Worm (Caenorhabditis elegans) whole organism, young adult: Measurements from ENCODE around the gene F29B9.7.

Experiments
- B0019.2 ChIP-seq: fragments of 200-800 bp; sonication (Bioruptor generic); conservative IDR thresholded peaks from 2 replicates; pipeline ENCODE4 v1.3.6; 2022; ENCODE audit warnings: missing genetic modification reagents, missing genetic modification characterization, missing compliant biosample characterization
- B0261.1 ChIP-seq: sonication (generic microtip); optimal IDR thresholded peaks from 2 replicates; lab custom pipeline; 2016; ENCODE audit warnings: mild to moderate bottlenecking, missing genetic modification characterization, moderate library complexity, missing compliant biosample characterization
- D2030.7 ChIP-seq: fragments of 200-800 bp; sonication (Bioruptor generic); IDR thresholded peaks from 2 replicates; pipeline ENCODE4 v1.3.6; 2022; ENCODE audit warnings: missing genetic modification reagents, missing genetic modification characterization, missing compliant biosample characterization
- F22D6.2 ChIP-seq: sonication (generic microtip); optimal IDR thresholded peaks from 2 replicates; lab custom pipeline; 2016; ENCODE audit warnings: mild to moderate bottlenecking, missing genetic modification characterization, missing compliant biosample characterization
- F23B12.7 ChIP-seq: sonication (generic microtip); optimal IDR thresholded peaks from 2 replicates; lab custom pipeline; 2017; ENCODE audit warnings: missing genetic modification characterization, mild to moderate bottlenecking, missing compliant biosample characterization, antibody characterized with exemption, moderate library complexity; ENCODE audit not compliant: insufficient read depth
- F33H1.4 ChIP-seq: fragments of 200-800 bp; sonication (Bioruptor generic); IDR thresholded peaks from 2 replicates; pipeline ENCODE4 v1.3.6; 2022; ENCODE audit warnings: missing genetic modification reagents, missing genetic modification characterization, missing compliant biosample characterization
- F39B2.1 ChIP-seq: fragments of 200-800 bp; sonication (Bioruptor generic); IDR thresholded peaks from 2 replicates; pipeline ENCODE4 v1.3.6; 2022; ENCODE audit warnings: missing genetic modification reagents, missing genetic modification characterization, missing compliant biosample characterization
- F52B5.7 ChIP-seq: sonication (generic microtip); optimal IDR thresholded peaks from 2 replicates; lab custom pipeline; 2016; ENCODE audit warnings: mild to moderate bottlenecking, missing genetic modification characterization, missing compliant biosample characterization
- F57A8.1 ChIP-seq: fragments of 200-800 bp; sonication (Bioruptor generic); optimal IDR thresholded peaks from 2 replicates; lab custom pipeline; 2018; ENCODE audit warnings: mild to moderate bottlenecking, missing genetic modification characterization, moderate library complexity, missing compliant biosample characterization
- K11D2.4 ChIP-seq: fragments of 200-800 bp; sonication (Bioruptor generic); IDR thresholded peaks from 2 replicates; pipeline ENCODE4 v1.3.6; 2022; ENCODE audit warnings: missing genetic modification reagents, missing genetic modification characterization, missing compliant biosample characterization
- K12H6.12 ChIP-seq: fragments of 200-800 bp; sonication (Bioruptor generic); optimal IDR thresholded peaks from 2 replicates; lab custom pipeline; 2018; ENCODE audit warnings: mild to moderate bottlenecking, missing genetic modification characterization, missing compliant biosample characterization
- T26A5.8 ChIP-seq: sonication (generic microtip); optimal IDR thresholded peaks from 2 replicates; lab custom pipeline; 2016; ENCODE audit warnings: missing genetic modification characterization, missing compliant biosample characterization
- Y95B8A.8 ChIP-seq: fragments of 200-800 bp; sonication (Bioruptor generic); IDR thresholded peaks from 2 replicates; pipeline ENCODE4 v1.3.6; 2022; ENCODE audit warnings: missing genetic modification reagents, missing genetic modification characterization, missing compliant biosample characterization
- ama-1 ChIP-seq, 3 experiments: fragments of 150-350 bp in 1 of 3; sonication (generic microtip) in 2 of 3; optimal IDR thresholded peaks; 2 replicates each; lab custom pipeline; 2014 to 2018; ENCODE audit warnings: missing biosample characterization in 2 of 3, missing genetic modification characterization in 2 of 3, missing genetic modification reagents in 2 of 3
- aptf-3 ChIP-seq: fragments of 200-800 bp; sonication (Bioruptor generic); IDR thresholded peaks from 2 replicates; pipeline ENCODE4 v1.3.6; 2022; ENCODE audit warnings: missing genetic modification characterization, missing compliant biosample characterization
- atf-7 ChIP-seq: sonication (generic microtip); optimal IDR thresholded peaks from 2 replicates; lab custom pipeline; 2017; ENCODE audit warnings: mild to moderate bottlenecking, missing genetic modification characterization, missing compliant biosample characterization
- attf-3 ChIP-seq: fragments of 200-800 bp; sonication (Bioruptor generic); conservative IDR thresholded peaks from 2 replicates; pipeline ENCODE4 v1.3.6; 2022; ENCODE audit warnings: missing genetic modification reagents, missing genetic modification characterization, missing compliant biosample characterization
- bed-1 ChIP-seq: fragments of 200-800 bp; sonication (Bioruptor generic); IDR thresholded peaks from 2 replicates; pipeline ENCODE4 v1.3.6; 2022; ENCODE audit warnings: missing genetic modification reagents, missing genetic modification characterization, missing compliant biosample characterization
- ccch-3 ChIP-seq: fragments of 200-800 bp; sonication (Bioruptor generic); optimal IDR thresholded peaks from 2 replicates; lab custom pipeline; 2018; ENCODE audit warnings: mild to moderate bottlenecking, missing genetic modification characterization, missing compliant biosample characterization
- cebp-1 ChIP-seq, 2 experiments: fragments of 200-800 bp in 1 of 2; sonication (Bioruptor generic) in 1 of 2; sonication (generic microtip) in 1 of 2; IDR thresholded peaks in 1 of 2; optimal IDR thresholded peaks in 1 of 2; 2 replicates each; pipeline versions ENCODE4 v1.3.6 to Lab custom; 2017 to 2022; ENCODE audit warnings: missing compliant biosample characterization in 2 of 2, missing genetic modification characterization in 2 of 2, mild to moderate bottlenecking in 1 of 2, missing genetic modification reagents in 1 of 2, moderate library complexity in 1 of 2
- ceh-58 ChIP-seq: fragments of 200-800 bp; sonication (Bioruptor generic); IDR thresholded peaks from 2 replicates; pipeline ENCODE4 v1.3.6; 2022; ENCODE audit warnings: missing genetic modification characterization, missing compliant biosample characterization
- dox-1 ChIP-seq: fragments of 200-800 bp; sonication (Bioruptor generic); IDR thresholded peaks from 2 replicates; pipeline ENCODE4 v1.3.6; 2022; ENCODE audit warnings: missing genetic modification reagents, missing genetic modification characterization, missing compliant biosample characterization
- egl-44 ChIP-seq: fragments of 200-800 bp; sonication (Bioruptor generic); IDR thresholded peaks from 2 replicates; pipeline ENCODE4 v1.3.6; 2022; ENCODE audit warnings: missing genetic modification reagents, missing genetic modification characterization, missing compliant biosample characterization
- gei-17 ChIP-seq: fragments of 200-800 bp; sonication (Bioruptor generic); optimal IDR thresholded peaks from 2 replicates; lab custom pipeline; 2018; ENCODE audit warnings: mild to moderate bottlenecking, missing genetic modification characterization, missing compliant biosample characterization
- hlh-12 ChIP-seq: sonication (generic microtip); optimal IDR thresholded peaks from 2 replicates; lab custom pipeline; 2016; ENCODE audit warnings: missing genetic modification characterization, missing compliant biosample characterization
- hlh-26 ChIP-seq: fragments of 200-800 bp; sonication (Bioruptor generic); conservative IDR thresholded peaks from 2 replicates; pipeline ENCODE4 v1.3.6; 2022; ENCODE audit warnings: missing genetic modification reagents, missing genetic modification characterization, missing compliant biosample characterization
- hmg-1.2 ChIP-seq: fragments of 200-800 bp; sonication (Bioruptor generic); IDR thresholded peaks from 2 replicates; pipeline ENCODE4 v1.3.6; 2022; ENCODE audit warnings: missing genetic modification reagents, missing genetic modification characterization, missing compliant biosample characterization
- hsf-1 ChIP-seq: fragments of 200-800 bp; sonication (Bioruptor generic); IDR thresholded peaks from 2 replicates; pipeline ENCODE4 v1.3.6; 2022; ENCODE audit warnings: missing genetic modification reagents, missing genetic modification characterization, missing compliant biosample characterization
- lin-54 ChIP-seq: fragments of 200-800 bp; sonication (Bioruptor generic); optimal IDR thresholded peaks from 2 replicates; lab custom pipeline; 2018; ENCODE audit warnings: mild to moderate bottlenecking, missing genetic modification characterization, missing compliant biosample characterization
- lir-1 ChIP-seq: fragments of 200-800 bp; sonication (Bioruptor generic); conservative IDR thresholded peaks from 2 replicates; pipeline ENCODE4 v1.3.6; 2022; ENCODE audit warnings: missing genetic modification reagents, missing genetic modification characterization, missing compliant biosample characterization
- madf-10 ChIP-seq: sonication (generic microtip); optimal IDR thresholded peaks from 2 replicates; lab custom pipeline; 2016; ENCODE audit warnings: mild to moderate bottlenecking, missing genetic modification characterization, missing compliant biosample characterization
- madf-8 ChIP-seq: fragments of 200-800 bp; sonication (Bioruptor generic); conservative IDR thresholded peaks from 2 replicates; pipeline ENCODE4 v1.3.6; 2022; ENCODE audit warnings: missing genetic modification reagents, missing genetic modification characterization, missing compliant biosample characterization
- mel-28 ChIP-seq: sonication (generic microtip); optimal IDR thresholded peaks from 2 replicates; lab custom pipeline; 2016; ENCODE audit warnings: borderline replicate concordance, mild to moderate bottlenecking, missing genetic modification characterization, missing compliant biosample characterization
- nhr-179 ChIP-seq: sonication (generic microtip); optimal IDR thresholded peaks from 2 replicates; lab custom pipeline; 2016; ENCODE audit warnings: mild to moderate bottlenecking, missing genetic modification characterization, missing compliant biosample characterization
- nhr-90 ChIP-seq: sonication (generic microtip); optimal IDR thresholded peaks from 2 replicates; lab custom pipeline; 2016; ENCODE audit warnings: missing genotype, mild to moderate bottlenecking, missing genetic modification characterization, missing compliant biosample characterization
- pbrm-1 ChIP-seq: fragments of 200-800 bp; sonication (Bioruptor generic); IDR thresholded peaks from 2 replicates; pipeline ENCODE4 v1.3.6; 2022; ENCODE audit warnings: missing genetic modification reagents, missing genetic modification characterization, missing compliant biosample characterization
- rcor-1 ChIP-seq: fragments of 200-800 bp; sonication (Bioruptor generic); IDR thresholded peaks from 2 replicates; pipeline ENCODE4 v1.3.6; 2022; ENCODE audit warnings: missing genetic modification reagents, missing genetic modification characterization, missing compliant biosample characterization
- rpc-1 ChIP-seq, 2 experiments: fragments of 150-350 bp in 1 of 2; sonication (generic microtip) in 1 of 2; optimal IDR thresholded peaks; 2 replicates each; lab custom pipeline; 2014 to 2018; ENCODE audit warnings: missing biosample characterization in 1 of 2, missing genetic modification characterization in 1 of 2, missing genetic modification reagents in 1 of 2, missing genotype in 1 of 2
- sdz-38 ChIP-seq: sonication (generic microtip); optimal IDR thresholded peaks from 2 replicates; lab custom pipeline; 2016; ENCODE audit warnings: missing genotype, missing genetic modification characterization, missing compliant biosample characterization
- sea-2 ChIP-seq: fragments of 200-800 bp; sonication (Bioruptor generic); IDR thresholded peaks from 2 replicates; pipeline ENCODE4 v1.3.6; 2022; ENCODE audit warnings: missing genetic modification characterization, missing compliant biosample characterization
- snpc-3.4 ChIP-seq: sonication (generic microtip); optimal IDR thresholded peaks from 2 replicates; lab custom pipeline; 2017; ENCODE audit warnings: missing genetic modification characterization, mild to moderate bottlenecking, missing compliant biosample characterization, antibody characterized with exemption, moderate library complexity, missing genotype, missing genetic modification reagents
- zfh-2 ChIP-seq: fragments of 200-800 bp; sonication (Bioruptor generic); conservative IDR thresholded peaks from 2 replicates; pipeline ENCODE4 v1.3.6; 2022; ENCODE audit warnings: missing genetic modification reagents, missing genetic modification characterization, missing compliant biosample characterization
- zim-3 ChIP-seq: sonication (generic microtip); optimal IDR thresholded peaks from 2 replicates; lab custom pipeline; 2017; ENCODE audit warnings: mild to moderate bottlenecking, missing genetic modification characterization, moderate library complexity, missing compliant biosample characterization
- ztf-18 ChIP-seq: sonication (generic microtip); optimal IDR thresholded peaks from 2 replicates; lab custom pipeline; 2016; ENCODE audit warnings: missing genotype, mild to moderate bottlenecking, missing genetic modification characterization, missing compliant biosample characterization
- ztf-3 ChIP-seq: fragments of 200-800 bp; sonication (Bioruptor generic); optimal IDR thresholded peaks from 2 replicates; lab custom pipeline; 2018; ENCODE audit warnings: mild to moderate bottlenecking, missing genetic modification characterization, missing compliant biosample characterization

F29B9.7 gene

ce11 chrIV:4660151-4661041, 10.8 kb downstream of the F29B9.7 start, which contains the start of the genes F29B9.11 and jmjd-1.2:
Gene F29B9.11 (minus strand): TSS chrIV:4660201.
Gene jmjd-1.2 (plus strand): TSS chrIV:4660991.
- peak; percentile 42 for TF ChIP-seq gei-17 (GFP tag; lab: Kevin White, UChicago)
- TF ChIP-seq attf-3 (GFP tag; lab: Robert Waterston, UW) = peak; percentile 73
- peak; percentile 68 for TF ChIP-seq F22D6.2
- no peak for TF ChIP-seq hlh-26
- TF ChIP-seq cebp-1 (GFP tag; IDR thresholded peaks at IDR 0.05; lab: Robert Waterston, UW) = peak; percentile 63; the same call in 1 of the 2 replicates
- TF ChIP-seq cebp-1 (tag; optimal IDR thresholded peaks at IDR 0.05; lab: Kevin White, UChicago) = peak; percentile 86
- TF ChIP-seq F33H1.4 (GFP tag; lab: Robert Waterston, UW) = peak; percentile 97
- TF ChIP-seq ztf-18 (tag; lab: Kevin White, UChicago) = peak; percentile 82
- TF ChIP-seq Y95B8A.8 (GFP tag; lab: Robert Waterston, UW) = peak; percentile 83
- no peak for TF ChIP-seq T26A5.8 (tag; lab: Kevin White, UChicago)
- peak; percentile 80; the same call in 1 of the 2 replicates for TF ChIP-seq K11D2.4 (GFP tag; lab: Robert Waterston, UW)
- peak; percentile 80 for TF ChIP-seq lir-1
- TF ChIP-seq lin-54 (GFP tag; lab: Kevin White, UChicago) = peak; percentile 86
- TF ChIP-seq hsf-1 (GFP tag; lab: Robert Waterston, UW) = peak; percentile 75
- peak; percentile 85 for TF ChIP-seq D2030.7
- TF ChIP-seq B0261.1 = peak; percentile 13
- peak; percentile 54 for TF ChIP-seq zim-3 (tag; lab: Kevin White, UChicago)
- TF ChIP-seq rpc-1 (optimal IDR thresholded peaks at IDR 0.05; lab: Kevin White, UChicago) = no peak
- no peak for TF ChIP-seq rpc-1 (tag; optimal IDR thresholded peaks at IDR 0.05; lab: Kevin White, UChicago)
- no peak for TF ChIP-seq ama-1 (optimal IDR thresholded peaks at IDR 0.05; lab: Kevin White, UChicago)
- TF ChIP-seq ama-1 (GFP tag; optimal IDR thresholded peaks at IDR 0.05; lab: Kevin White, UChicago) = no peak
- TF ChIP-seq F39B2.1 (GFP tag; lab: Robert Waterston, UW) = no peak
- TF ChIP-seq zfh-2 (GFP tag; lab: Robert Waterston, UW) = peak; percentile 76; the same call in 1 of the 2 replicates
- peak; percentile 84 for TF ChIP-seq snpc-3.4 (tag; lab: Kevin White, UChicago)
- TF ChIP-seq ztf-3 = peak; percentile 28
- TF ChIP-seq hmg-1.2 (GFP tag; lab: Robert Waterston, UW) = peak; percentile 73
- no peak for TF ChIP-seq bed-1 (GFP tag; lab: Robert Waterston, UW)
- TF ChIP-seq B0019.2 (GFP tag; lab: Robert Waterston, UW) = peak; percentile 61; the same call in 1 of the 2 replicates
- peak; percentile 96 for TF ChIP-seq dox-1 (GFP tag; lab: Robert Waterston, UW)
- peak; percentile 94 for TF ChIP-seq pbrm-1 (GFP tag; lab: Robert Waterston, UW)
- TF ChIP-seq atf-7 = peak; percentile 57
- peak; percentile 17 for TF ChIP-seq nhr-90
- no peak for TF ChIP-seq mel-28 (tag; lab: Kevin White, UChicago)
- TF ChIP-seq F23B12.7 (tag; lab: Kevin White, UChicago) = peak; percentile 0
- TF ChIP-seq nhr-179 = no peak
- peak; percentile 86 for TF ChIP-seq rcor-1 (GFP tag; lab: Robert Waterston, UW)
- TF ChIP-seq sea-2 (GFP tag; lab: Robert Waterston, UW) = 0 out of 2 replicates have a peak, but pooled peaks have one; percentile 23
- peak; percentile 61; the same call in 1 of the 2 replicates for TF ChIP-seq egl-44 (GFP tag; lab: Robert Waterston, UW)
- no peak for TF ChIP-seq aptf-3 (GFP tag; lab: Robert Waterston, UW)
- no peak for TF ChIP-seq F57A8.1 (GFP tag; lab: Kevin White, UChicago)
- no peak for TF ChIP-seq hlh-12 (tag; lab: Kevin White, UChicago)
- peak; percentile 55 for TF ChIP-seq madf-8 (GFP tag; lab: Robert Waterston, UW)
- no peak for TF ChIP-seq ccch-3 (GFP tag; lab: Kevin White, UChicago)
- peak; percentile 97 for TF ChIP-seq K12H6.12
- TF ChIP-seq madf-10 (tag; lab: Kevin White, UChicago) = peak; percentile 86
- no peak for TF ChIP-seq sdz-38 (tag; lab: Kevin White, UChicago)
- TF ChIP-seq ceh-58 (GFP tag; lab: Robert Waterston, UW) = no peak
- no peak for TF ChIP-seq F52B5.7 (tag; lab: Kevin White, UChicago)
